Worm (Caenorhabditis elegans) whole organism, mixed stage, embryonic: Measurements from ENCODE around the gene lex-1.

Source experiments
- blmp-1 ChIP-seq: fragments of 150-350 bp; optimal IDR thresholded peaks from 2 replicates; lab custom pipeline; 2014; ENCODE audit warnings: missing biosample characterization, missing genetic modification characterization
- elt-3 ChIP-seq: fragments of 150-350 bp; optimal IDR thresholded peaks from 2 replicates; lab custom pipeline; 2014; ENCODE audit warnings: missing biosample characterization, missing genetic modification characterization
- ham-2 ChIP-seq: fragments of 200-800 bp; sonication (Bioruptor generic); optimal IDR thresholded peaks from 2 replicates; lab custom pipeline; 2018; ENCODE audit warnings: mild to moderate bottlenecking, missing genetic modification characterization, missing compliant biosample characterization
- nhr-12 ChIP-seq: fragments of 150-350 bp; optimal IDR thresholded peaks from 2 replicates; lab custom pipeline; 2014; ENCODE audit warnings: missing biosample characterization, missing genetic modification characterization
- nhr-28 ChIP-seq: fragments of 150-350 bp; optimal IDR thresholded peaks from 2 replicates; lab custom pipeline; 2014; ENCODE audit warnings: missing biosample characterization, missing genetic modification characterization
- pha-4 ChIP-seq: fragments of 150-350 bp; optimal IDR thresholded peaks from 2 replicates; lab custom pipeline; 2018; ENCODE audit warnings: missing biosample characterization, missing genetic modification reagents, missing genetic modification characterization
- snpc-4 ChIP-seq: fragments of 150-350 bp; optimal IDR thresholded peaks from 2 replicates; lab custom pipeline; 2014; ENCODE audit warnings: missing biosample characterization, missing genetic modification characterization
- tbx-8 ChIP-seq: fragments of 200-800 bp; sonication (Bioruptor generic); optimal IDR thresholded peaks from 2 replicates; lab custom pipeline; 2018; ENCODE audit warnings: mild to moderate bottlenecking, missing genetic modification characterization, moderate library complexity, missing compliant biosample characterization
- unc-39 ChIP-seq: fragments of 150-350 bp; optimal IDR thresholded peaks from 2 replicates; lab custom pipeline; 2014; ENCODE audit warnings: missing biosample characterization, missing genetic modification characterization
- unc-62 ChIP-seq: fragments of 150-350 bp; optimal IDR thresholded peaks from 2 replicates; lab custom pipeline; 2014; ENCODE audit warnings: missing biosample characterization, missing genetic modification reagents, missing genetic modification characterization
- zip-8 ChIP-seq: fragments of 150-350 bp; optimal IDR thresholded peaks from 2 replicates; lab custom pipeline; 2014; ENCODE audit warnings: missing biosample characterization, missing genetic modification characterization
- ztf-11 ChIP-seq: fragments of 150-350 bp; optimal IDR thresholded peaks from 2 replicates; lab custom pipeline; 2014; ENCODE audit warnings: missing biosample characterization, missing genetic modification characterization

ce11 chrIV:12075497-12075896, 3.8 kb upstream of the lex-1 start, which contains the start of gene K08E4.7:
- TF ChIP-seq blmp-1 (tag; lab: Kevin White, UChicago) (no peak), tbx-8 (GFP tag; lab: Kevin White, UChicago) (no peak), unc-39 (no peak), unc-62 (no peak), zip-8 (tag; lab: Kevin White, UChicago) (no peak), pha-4 (no peak), ztf-11 (no peak), nhr-28 (tag; lab: Kevin White, UChicago) (no peak), snpc-4 (tag; lab: Kevin White, UChicago) (no peak), nhr-12 (tag; lab: Kevin White, UChicago) (no peak), elt-3 (no peak), ham-2 (no peak)
